Fruit fly (Drosophila melanogaster) whole organism, prepupa: ENCODE measurements around the gene CG13713.

Experiments used
- CG11294 ChIP-seq: fragments of 200-800 bp; sonication (Bioruptor generic); IDR thresholded peaks from 2 replicates; pipeline ENCODE4 v1.3.6; 2022; ENCODE audit warnings: missing biosample characterization, missing genetic modification characterization
- CG11762 ChIP-seq: fragments of 200-800 bp; sonication (Bioruptor generic); optimal IDR thresholded peaks from 3 replicates; lab custom pipeline; 2016; ENCODE audit warnings: missing biosample characterization, missing genetic modification characterization; ENCODE audit not compliant: insufficient read depth
- CG11902 ChIP-seq: fragments of 200-800 bp; sonication (Bioruptor generic); optimal IDR thresholded peaks from 3 replicates; lab custom pipeline; 2016; ENCODE audit warnings: missing biosample characterization, missing genetic modification characterization
- CG15336 ChIP-seq: fragments of 200-800 bp; sonication (Bioruptor generic); IDR thresholded peaks from 2 replicates; pipeline ENCODE4 v1.3.6; 2022; ENCODE audit warnings: missing biosample characterization, missing genetic modification characterization
- CG1621 ChIP-seq: fragments of 200-800 bp; sonication (Bioruptor generic); optimal IDR thresholded peaks from 3 replicates; lab custom pipeline; 2018; ENCODE audit warnings: missing biosample characterization, mild to moderate bottlenecking, missing genetic modification characterization
- CG16779 ChIP-seq: fragments of 200-800 bp; sonication (Bioruptor generic); optimal IDR thresholded peaks from 3 replicates; lab custom pipeline; 2017; ENCODE audit warnings: missing biosample characterization, mild to moderate bottlenecking, missing genetic modification characterization
- CG3032 ChIP-seq: fragments of 200-800 bp; optimal IDR thresholded peaks from 2 replicates; lab custom pipeline; 2019; ENCODE audit warnings: missing biosample characterization, mild to moderate bottlenecking, missing genetic modification characterization, moderate library complexity
- CG31627 ChIP-seq: fragments of 200-800 bp; sonication (Bioruptor generic); optimal IDR thresholded peaks from 3 replicates; lab custom pipeline; 2016; ENCODE audit warnings: missing biosample characterization, missing genetic modification characterization
- CG32006 ChIP-seq: fragments of 200-800 bp; sonication (Bioruptor generic); optimal IDR thresholded peaks from 3 replicates; lab custom pipeline; 2017; ENCODE audit warnings: missing biosample characterization, mild to moderate bottlenecking, missing genetic modification characterization
- CG34406 ChIP-seq: fragments of 200-800 bp; sonication (Bioruptor generic); optimal IDR thresholded peaks from 3 replicates; lab custom pipeline; 2016; ENCODE audit warnings: missing biosample characterization, missing genetic modification characterization
- CG4318 ChIP-seq: fragments of 200-800 bp; sonication (Bioruptor generic); optimal IDR thresholded peaks from 3 replicates; lab custom pipeline; 2017; ENCODE audit warnings: missing biosample characterization, mild to moderate bottlenecking, missing genetic modification characterization
- CG6163 ChIP-seq: fragments of 200-800 bp; sonication (Bioruptor generic); IDR thresholded peaks from 3 replicates; pipeline ENCODE4 v1.3.6; 2022; ENCODE audit warnings: missing biosample characterization, missing genetic modification characterization
- CG6276 ChIP-seq: fragments of 200-800 bp; sonication (Bioruptor generic); optimal IDR thresholded peaks from 2 replicates; lab custom pipeline; 2017; ENCODE audit warnings: missing biosample characterization, mild to moderate bottlenecking, missing genetic modification characterization
- CG6792 ChIP-seq: fragments of 200-800 bp; sonication (Bioruptor generic); optimal IDR thresholded peaks from 3 replicates; lab custom pipeline; 2016; ENCODE audit warnings: missing biosample characterization, missing genetic modification characterization
- CG6854 ChIP-seq: fragments of 200-800 bp; sonication (Bioruptor generic); optimal IDR thresholded peaks from 2 replicates; lab custom pipeline; 2017; ENCODE audit warnings: missing biosample characterization, mild to moderate bottlenecking, missing genetic modification characterization
- CG7368 ChIP-seq: fragments of 200-800 bp; sonication (Bioruptor generic); optimal IDR thresholded peaks from 3 replicates; lab custom pipeline; 2016; ENCODE audit warnings: missing biosample characterization, missing genetic modification characterization
- CG8119 ChIP-seq: fragments of 200-800 bp; sonication (Bioruptor generic); IDR thresholded peaks from 3 replicates; pipeline ENCODE4 v1.3.6; 2022; ENCODE audit warnings: missing biosample characterization, missing genetic modification characterization
- CG8319 ChIP-seq: fragments of 200-800 bp; sonication (Bioruptor generic); optimal IDR thresholded peaks from 3 replicates; lab custom pipeline; 2016; ENCODE audit warnings: missing biosample characterization, missing genetic modification characterization
- CG8632 ChIP-seq: fragments of 200-800 bp; sonication (Bioruptor generic); optimal IDR thresholded peaks from 3 replicates; lab custom pipeline; 2016; ENCODE audit warnings: missing biosample characterization, missing genetic modification characterization
- CG9139 ChIP-seq: fragments of 200-800 bp; sonication (Bioruptor generic); optimal IDR thresholded peaks from 3 replicates; lab custom pipeline; 2017; ENCODE audit warnings: missing biosample characterization, mild to moderate bottlenecking, missing genetic modification characterization
- Eip75B ChIP-seq: fragments of 200-800 bp; sonication (Bioruptor generic); optimal IDR thresholded peaks from 3 replicates; lab custom pipeline; 2016; ENCODE audit warnings: missing biosample characterization, missing genetic modification characterization
- Eip78C ChIP-seq: fragments of 200-800 bp; sonication (Bioruptor generic); peaks from one replicate; lab custom pipeline; 2016; ENCODE audit warnings: missing biosample characterization, missing genetic modification characterization
- Eip93F ChIP-seq: fragments of 200-800 bp; sonication (Bioruptor generic); optimal IDR thresholded peaks from 2 replicates; lab custom pipeline; 2016; ENCODE audit warnings: missing biosample characterization, mild to moderate bottlenecking, missing genetic modification characterization
- Ets21C ChIP-seq: fragments of 200-800 bp; sonication (Bioruptor generic); optimal IDR thresholded peaks from 3 replicates; lab custom pipeline; 2016; ENCODE audit warnings: missing biosample characterization, missing genetic modification characterization
- Ets96B ChIP-seq: fragments of 200-800 bp; optimal IDR thresholded peaks from 2 replicates; lab custom pipeline; 2019; ENCODE audit warnings: missing biosample characterization, mild to moderate bottlenecking, missing genetic modification characterization, moderate library complexity
- Gug ChIP-seq: fragments of 200-800 bp; sonication (Bioruptor generic); IDR thresholded peaks from 2 replicates; pipeline ENCODE4 v1.3.6; 2022; ENCODE audit warnings: missing biosample characterization, missing genetic modification characterization
- Hr38 ChIP-seq: sonication (Bioruptor generic); optimal IDR thresholded peaks from 2 replicates; lab custom pipeline; 2016; ENCODE audit warnings: missing biosample characterization, missing genetic modification characterization
- Hr39 ChIP-seq: fragments of 200-800 bp; sonication (Bioruptor generic); optimal IDR thresholded peaks from 2 replicates; lab custom pipeline; 2016; ENCODE audit warnings: missing biosample characterization, missing genetic modification characterization
- Hr4 ChIP-seq: fragments of 200-800 bp; sonication (Bioruptor generic); optimal IDR thresholded peaks from 3 replicates; lab custom pipeline; 2016; ENCODE audit warnings: missing biosample characterization, missing genetic modification characterization
- Met ChIP-seq: fragments of 200-800 bp; sonication (Bioruptor generic); optimal IDR thresholded peaks from 3 replicates; lab custom pipeline; 2016; ENCODE audit warnings: missing biosample characterization, missing genetic modification characterization
- OdsH ChIP-seq: fragments of 200-800 bp; sonication (Bioruptor generic); optimal IDR thresholded peaks from 3 replicates; lab custom pipeline; 2016; ENCODE audit warnings: missing biosample characterization, missing genetic modification characterization
- achi ChIP-seq: fragments of 200-800 bp; sonication (Bioruptor generic); optimal IDR thresholded peaks from 3 replicates; lab custom pipeline; 2016; ENCODE audit warnings: missing biosample characterization, missing genetic modification characterization
- cyc ChIP-seq: fragments of 200-800 bp; sonication (Bioruptor generic); optimal IDR thresholded peaks from 3 replicates; lab custom pipeline; 2016; ENCODE audit warnings: missing biosample characterization, missing genetic modification characterization
- dac ChIP-seq: fragments of 200-800 bp; sonication (Bioruptor generic); optimal IDR thresholded peaks from 2 replicates; lab custom pipeline; 2017; ENCODE audit warnings: missing biosample characterization, mild to moderate bottlenecking, missing genetic modification characterization
- dsx ChIP-seq: fragments of 200-800 bp; optimal IDR thresholded peaks from 3 replicates; lab custom pipeline; 2019; ENCODE audit warnings: missing biosample characterization, mild to moderate bottlenecking, missing genetic modification characterization, moderate library complexity; ENCODE audit not compliant: poor library complexity, severe bottlenecking
- esn ChIP-seq: fragments of 200-800 bp; sonication (Bioruptor generic); optimal IDR thresholded peaks from 2 replicates; lab custom pipeline; 2016; ENCODE audit warnings: missing biosample characterization, mild to moderate bottlenecking, missing genetic modification characterization, moderate library complexity
- fd59A ChIP-seq: fragments of 200-800 bp; sonication (Bioruptor generic); optimal IDR thresholded peaks from 2 replicates; lab custom pipeline; 2017; ENCODE audit warnings: missing biosample characterization, mild to moderate bottlenecking, missing genetic modification characterization, missing genetic modification reagents
- fd85E ChIP-seq: fragments of 200-800 bp; sonication (Bioruptor generic); optimal IDR thresholded peaks from 3 replicates; lab custom pipeline; 2016; ENCODE audit warnings: missing biosample characterization, missing genetic modification characterization
- fkh ChIP-seq: fragments of 200-800 bp; sonication (Bioruptor generic); optimal IDR thresholded peaks from 3 replicates; lab custom pipeline; 2017; ENCODE audit warnings: missing biosample characterization, mild to moderate bottlenecking, missing genetic modification characterization, moderate library complexity
- lz ChIP-seq: fragments of 200-800 bp; sonication (Bioruptor generic); optimal IDR thresholded peaks from 3 replicates; lab custom pipeline; 2016; ENCODE audit warnings: missing biosample characterization, missing genetic modification characterization
- net ChIP-seq: fragments of 200-800 bp; sonication (Bioruptor generic); optimal IDR thresholded peaks from 3 replicates; lab custom pipeline; 2016; ENCODE audit warnings: missing biosample characterization, missing genetic modification characterization
- pdm3 ChIP-seq: fragments of 200-800 bp; sonication (Bioruptor generic); optimal IDR thresholded peaks from 3 replicates; lab custom pipeline; 2016; ENCODE audit warnings: missing biosample characterization, missing genetic modification characterization
- salr ChIP-seq, 2 experiments: fragments of 200-800 bp; sonication (Bioruptor generic); optimal IDR thresholded peaks; 3 replicates each; lab custom pipeline; 2016 to 2018; ENCODE audit warnings: missing biosample characterization in 2 of 2, missing genetic modification characterization in 2 of 2, mild to moderate bottlenecking in 1 of 2
- ss ChIP-seq, 2 experiments: fragments of 200-800 bp; sonication (Bioruptor generic); optimal IDR thresholded peaks; 2 replicates in 1 of 2; 3 replicates in 1 of 2; lab custom pipeline; 2017 to 2018; ENCODE audit warnings: mild to moderate bottlenecking in 2 of 2, missing biosample characterization in 2 of 2, missing genetic modification characterization in 2 of 2, moderate library complexity in 1 of 2
- svp ChIP-seq: fragments of 200-800 bp; sonication (Bioruptor generic); peaks from one replicate; lab custom pipeline; 2016; ENCODE audit warnings: missing biosample characterization, missing genetic modification characterization
- topi ChIP-seq: fragments of 200-800 bp; sonication (Bioruptor generic); optimal IDR thresholded peaks from 3 replicates; lab custom pipeline; 2016; ENCODE audit warnings: missing biosample characterization, missing genetic modification characterization
- vri ChIP-seq: fragments of 200-800 bp; sonication (Bioruptor generic); optimal IDR thresholded peaks from 3 replicates; lab custom pipeline; 2016; ENCODE audit warnings: missing biosample characterization, mild to moderate bottlenecking, missing genetic modification characterization

Gene CG13713

DNA sequence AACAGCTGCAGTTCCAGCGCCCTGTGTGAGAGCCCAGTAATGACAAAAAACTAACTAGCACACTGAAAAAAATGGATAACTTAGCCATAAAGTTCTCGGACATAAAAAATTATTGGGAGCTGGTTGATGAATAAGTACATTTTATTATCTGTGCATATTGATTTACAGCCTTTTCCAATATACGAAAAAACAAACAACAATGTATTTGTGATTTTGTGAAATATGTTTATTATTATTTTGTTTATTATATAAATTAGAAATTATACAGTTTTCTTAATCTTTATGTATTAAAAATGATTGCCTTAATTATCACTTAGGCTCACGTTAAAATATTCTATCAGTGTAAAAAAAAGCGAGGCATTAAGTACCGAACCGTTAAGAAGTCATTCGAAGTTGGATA, 5.6 kb upstream of the CG13713 start (continued):
- TF ChIP-seq fd85E (GFP tag; lab: Kevin White, UChicago) (no peak), CG11762 (GFP tag; lab: Kevin White, UChicago) (peak; percentile 12), CG1621 (tag; lab: Kevin White, UChicago) (no peak), CG6792 (GFP tag; lab: Kevin White, UChicago) (peak; percentile 15), Ets96B (peak; percentile 55), Hr39 (GFP tag; lab: Kevin White, UChicago) (no peak), net (GFP tag; lab: Kevin White, UChicago) (peak; percentile 51), CG6163 (peak; percentile 55; the same call in 2 of the 3 replicates), salr (GFP tag; optimal IDR thresholded peaks at IDR 0.05; lab: Kevin White, UChicago) (peak in 1 of 2 experiments; percentile 61), fkh (GFP tag; lab: Kevin White, UChicago) (no peak)

DNA sequence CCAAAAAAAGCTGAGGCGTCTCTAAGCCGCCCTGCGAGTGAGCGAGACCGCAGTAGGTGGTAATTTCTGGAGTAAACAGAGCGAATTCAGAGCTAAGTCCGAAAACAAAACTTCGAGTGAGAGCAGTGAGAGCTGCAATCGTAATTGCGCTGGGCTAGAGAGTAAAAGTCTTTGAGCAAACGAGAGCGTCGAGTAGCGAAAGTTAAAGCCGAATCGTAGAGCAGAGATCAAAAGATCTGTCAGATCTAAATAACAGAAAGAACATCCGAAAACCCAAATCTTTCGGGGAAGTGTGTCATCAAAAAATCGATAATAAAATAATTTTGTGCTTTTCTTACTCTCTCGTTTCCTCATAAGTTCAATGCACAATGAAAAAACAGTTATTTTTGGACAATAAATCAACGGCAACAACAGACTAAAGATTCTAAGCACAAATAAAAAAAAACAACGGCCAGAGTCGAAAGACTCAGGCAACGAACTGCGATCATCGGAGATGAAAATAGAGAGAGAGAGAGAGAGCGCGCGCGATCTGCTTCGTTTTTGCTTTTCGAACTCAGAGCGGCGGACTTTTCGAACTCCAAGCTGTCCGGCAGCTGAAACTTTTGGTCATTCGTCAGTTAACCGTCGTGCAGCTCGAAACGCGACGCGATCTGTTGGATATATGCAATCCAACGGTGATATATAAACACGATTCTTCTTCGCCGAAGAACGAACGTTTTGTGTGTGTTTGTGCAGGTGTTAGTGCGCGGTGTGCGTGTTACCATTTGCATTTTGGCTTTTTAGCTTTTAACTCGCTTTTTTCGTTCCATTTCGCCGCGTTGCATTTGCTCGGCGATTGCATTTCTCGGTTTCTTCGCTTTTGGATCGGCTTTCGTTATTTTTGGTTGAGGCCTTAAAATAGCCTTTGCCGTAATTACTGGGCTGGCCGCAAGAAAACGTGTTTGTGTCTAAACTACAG, 4.9 kb upstream of the CG13713 start, which contains the start of gene RhoGEF64C:
Gene RhoGEF64C, plus strand, starts transcription at position 607 of the 958 bp plus-strand sequence.
- TF ChIP-seq CG7368 (GFP tag; lab: Kevin White, UChicago) (no peak), Eip93F (no peak), CG3032 (tag; lab: Kevin White, UChicago) (no peak), Hr38 (GFP tag; lab: Kevin White, UChicago) (no peak), topi (GFP tag; lab: Kevin White, UChicago) (no peak), CG32006 (GFP tag; lab: Kevin White, UChicago) (no peak), CG6276 (GFP tag; lab: Kevin White, UChicago) (no peak), CG11902 (no peak), Gug (no peak), salr (GFP tag; optimal IDR thresholded peaks at IDR 0.05; lab: Kevin White, UChicago) (no peak), OdsH (GFP tag; lab: Kevin White, UChicago) (no peak), fd59A (GFP tag; lab: Kevin White, UChicago) (no peak), net (GFP tag; lab: Kevin White, UChicago) (no peak), vri (GFP tag; lab: Kevin White, UChicago) (no peak), CG11294 (no peak), CG6854 (GFP tag; lab: Kevin White, UChicago) (peak; percentile 50), achi (no peak), cyc (no peak), CG8119 (GFP tag; lab: Robert Waterston, UW) (no peak), lz (GFP tag; lab: Kevin White, UChicago) (no peak), CG1621 (tag; lab: Kevin White, UChicago) (peak; percentile 60), Eip75B (no peak), Ets96B (no peak), Ets21C (no peak), CG8632 (GFP tag; lab: Kevin White, UChicago) (no peak), CG15336 (GFP tag; lab: Robert Waterston, UW) (0 out of 2 replicates have a peak, but pooled peaks have one; percentile 24), esn (GFP tag; lab: Kevin White, UChicago) (no peak), Met (GFP tag; lab: Kevin White, UChicago) (peak; percentile 1), CG34406 (GFP tag; lab: Kevin White, UChicago) (no peak), dsx (GFP tag; lab: Kevin White, UChicago) (no peak), CG31627 (GFP tag; lab: Kevin White, UChicago) (no peak), CG4318 (no peak), CG6792 (GFP tag; lab: Kevin White, UChicago) (no peak), Hr4 (no peak), CG11762 (GFP tag; lab: Kevin White, UChicago) (no peak), CG8319 (no peak), svp (peak; percentile 17), Eip78C (GFP tag; lab: Kevin White, UChicago) (peak; percentile 69), Hr39 (GFP tag; lab: Kevin White, UChicago) (no peak), dac (GFP tag; lab: Kevin White, UChicago) (no peak), pdm3 (GFP tag; lab: Kevin White, UChicago) (no peak), fkh (GFP tag; lab: Kevin White, UChicago) (peak; percentile 46), CG9139 (GFP tag; lab: Kevin White, UChicago) (no peak), ss (GFP tag; optimal IDR thresholded peaks at IDR 0.05; lab: Kevin White, UChicago) (peak; percentile 1 to 51), CG16779 (tag; lab: Kevin White, UChicago) (no peak)
